Worm (Caenorhabditis elegans): ENCODE results near the gene F22E5.11.
"Not testable (repeated sequence)": the region's sequence is repeated elsewhere in the genome, so short reads cannot be mapped to it uniquely, and the experiment has no call there.

F22E5.11 gene

DNA sequence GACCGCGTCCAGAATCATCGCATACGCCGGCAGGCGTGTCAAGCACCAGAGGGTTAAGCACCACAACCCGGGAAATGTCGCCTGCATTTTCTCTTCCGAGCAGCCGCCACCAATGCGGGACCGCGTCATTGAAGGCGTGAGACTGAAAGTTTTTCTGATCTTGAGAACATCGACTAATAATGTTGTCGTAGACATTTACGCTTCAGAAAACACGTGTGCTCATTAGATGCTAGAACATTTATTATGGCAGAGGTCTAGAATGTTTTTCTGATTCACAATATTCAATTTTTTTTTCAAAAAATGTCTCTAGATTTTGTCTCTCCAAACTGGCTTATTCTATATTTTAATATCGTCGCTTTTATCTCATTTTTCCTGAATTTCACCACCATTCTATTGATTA, 12.2 kb upstream of the F22E5.11 start, which contains the start of gene sri-47:
Gene sri-47, plus strand, starts transcription at position 301 of the 400 bp plus-strand sequence.
- TF ChIP-seq K02D7.2 (tag; optimal IDR thresholded peaks at IDR 0.05) = no peak
- no peak for TF ChIP-seq ceh-19 (GFP tag; optimal IDR thresholded peaks at IDR 0.05)
- TF ChIP-seq ceh-45 (GFP tag; IDR thresholded peaks at IDR 0.05) = no peak
- TF ChIP-seq tbx-2 (tag; optimal IDR thresholded peaks at IDR 0.05) = no peak
- TF ChIP-seq pha-2 (tag; optimal IDR thresholded peaks at IDR 0.05) = no peak
- no peak for TF ChIP-seq gmeb-2 (tag; optimal IDR thresholded peaks at IDR 0.05)
- no peak for TF ChIP-seq hlh-8 (tag; optimal IDR thresholded peaks at IDR 0.05)
- TF ChIP-seq npax-4 (tag; optimal IDR thresholded peaks at IDR 0.05) = no peak
- no peak for TF ChIP-seq hlh-6 (tag; optimal IDR thresholded peaks at IDR 0.05)
- no peak for TF ChIP-seq che-1 (tag; optimal IDR thresholded peaks at IDR 0.05)
- no peak for TF ChIP-seq C38D4.7 (GFP tag; optimal IDR thresholded peaks at IDR 0.05)

DNA sequence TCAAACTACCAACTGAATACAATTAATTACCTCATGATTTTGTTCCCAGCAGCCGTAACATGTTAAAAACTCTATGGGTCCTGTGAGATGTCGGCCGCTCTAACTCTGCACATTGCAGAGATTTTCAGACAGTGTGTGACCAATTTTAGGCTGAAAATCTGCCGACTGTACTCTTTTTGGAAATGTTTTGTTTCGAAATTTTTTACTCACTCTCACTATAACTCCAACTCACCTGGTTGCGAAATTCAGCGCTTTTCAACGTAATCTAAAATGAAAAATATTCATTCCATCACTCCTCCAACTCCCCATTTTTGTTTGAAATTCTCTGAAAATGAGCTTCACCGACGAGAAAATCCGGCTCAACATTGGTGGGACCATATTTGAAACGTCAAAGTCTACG, 5.1 kb upstream of the F22E5.11 start, which contains the start of the genes F22E5.13 and F22E5.6:
Gene F22E5.13, minus strand, starts transcription at position 101 of the 400 bp plus-strand sequence.
Gene F22E5.6, plus strand, starts transcription at position 297 of the 400 bp plus-strand sequence.
- TF ChIP-seq pax-1 (tag; optimal IDR thresholded peaks at IDR 0.05) (no peak), ceh-9 (tag; optimal IDR thresholded peaks at IDR 0.05) (no peak), elt-2 (tag; optimal IDR thresholded peaks at IDR 0.05) (no peak), fax-1 (tag; optimal IDR thresholded peaks at IDR 0.05) (no peak), ceh-22 (tag; optimal IDR thresholded peaks at IDR 0.05) (no peak), ceh-6 (GFP tag; optimal IDR thresholded peaks at IDR 0.05) (no peak), C38D4.7 (GFP tag; optimal IDR thresholded peaks at IDR 0.05) (no peak), hlh-30 (tag; optimal IDR thresholded peaks at IDR 0.05; ENCODE audit: insufficient read depth) (no peak), lim-6 (tag; optimal IDR thresholded peaks at IDR 0.05) (no peak), elt-4 (tag; optimal IDR thresholded peaks at IDR 0.05) (no peak), pros-1 (tag; optimal IDR thresholded peaks at IDR 0.05) (no peak), tbx-2 (tag; optimal IDR thresholded peaks at IDR 0.05) (no peak), eyg-1 (tag; optimal IDR thresholded peaks at IDR 0.05) (no peak), ztf-16 (tag; optimal IDR thresholded peaks at IDR 0.05) (no peak), tbx-7 (tag; optimal IDR thresholded peaks at IDR 0.05) (no peak), ceh-24 (tag; optimal IDR thresholded peaks at IDR 0.05) (no peak), unc-55 (GFP tag; optimal IDR thresholded peaks at IDR 0.05) (no peak)

DNA sequence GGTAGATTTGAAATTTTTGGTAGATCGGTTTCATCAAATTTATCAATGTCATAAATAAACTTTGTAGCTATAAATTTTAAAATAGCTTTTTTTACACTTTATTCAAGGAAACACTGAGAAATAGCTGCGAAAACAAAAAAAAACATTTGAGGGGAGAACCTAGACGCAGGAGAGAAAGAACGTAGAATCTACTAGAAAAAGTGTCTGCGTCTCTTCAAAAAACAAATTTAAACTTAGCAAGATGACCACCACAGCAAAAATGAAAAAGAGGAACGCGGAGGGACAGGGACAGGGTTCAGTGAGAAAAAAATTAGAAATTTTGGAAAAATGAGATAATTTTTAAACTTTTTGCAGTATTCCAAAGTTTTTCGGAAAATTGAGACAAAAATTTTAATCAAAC, 4.6 kb upstream of the F22E5.11 start:
- no peak for TF ChIP-seq nfya-1 (tag; optimal IDR thresholded peaks at IDR 0.05)

- not testable (repeated sequence) for TF ChIP-seq hlh-30 (tag; optimal IDR thresholded peaks at IDR 0.05; ENCODE audit: insufficient read depth); hlh-13 (GFP tag; optimal IDR thresholded peaks at IDR 0.05); npax-4 (tag; optimal IDR thresholded peaks at IDR 0.05)
Measured at ce11 chrII:2646756-2647155, 2.4 kb upstream of the F22E5.11 start, which contains the start of gene F22E5.12. Gene F22E5.12 (minus strand): TSS chrII:2646856.

DNA sequence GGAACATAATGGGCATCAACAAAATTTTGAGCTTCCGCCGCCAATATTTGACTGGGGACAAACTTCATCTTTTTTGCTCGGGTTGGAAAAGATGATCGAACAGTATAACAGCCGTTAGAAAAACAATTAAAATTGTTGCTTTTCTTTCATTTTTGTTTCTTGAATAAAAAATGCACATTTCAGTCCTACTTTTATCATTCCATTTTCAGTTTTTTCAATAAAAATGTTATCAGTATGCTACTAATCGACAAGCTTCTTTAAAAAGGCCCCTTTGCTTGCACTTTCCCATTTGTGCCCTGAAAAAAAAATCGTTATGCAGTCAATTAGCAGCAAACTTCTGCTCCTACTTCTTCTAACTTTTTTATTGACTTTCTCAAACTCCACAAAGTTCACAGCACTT, 2.6 kb downstream of the F22E5.11 start, which contains the start of gene F22E5.7:
Gene F22E5.7, plus strand, starts transcription at position 301 of the 400 bp plus-strand sequence.
- no peak for TF ChIP-seq ceh-34 (tag; optimal IDR thresholded peaks at IDR 0.05)
- TF ChIP-seq hlh-6 (tag; optimal IDR thresholded peaks at IDR 0.05) = no peak
- no peak for TF ChIP-seq C38D4.7 (GFP tag; optimal IDR thresholded peaks at IDR 0.05)
- no peak for TF ChIP-seq sox-2 (GFP tag; IDR thresholded peaks at IDR 0.05)
- no peak for TF ChIP-seq ceh-18 (tag; optimal IDR thresholded peaks at IDR 0.05)
- TF ChIP-seq syd-9 (tag; optimal IDR thresholded peaks at IDR 0.05) = no peak
- TF ChIP-seq pqm-1 (tag; optimal IDR thresholded peaks at IDR 0.05) = no peak
- no peak for TF ChIP-seq rnt-1 (tag; optimal IDR thresholded peaks at IDR 0.05)
- TF ChIP-seq sdc-2 (tag; optimal IDR thresholded peaks at IDR 0.05) = no peak
- TF ChIP-seq madf-2 (tag; optimal IDR thresholded peaks at IDR 0.05) = no peak
- TF ChIP-seq che-1 (tag; optimal IDR thresholded peaks at IDR 0.05) = no peak
- no peak for TF ChIP-seq ahr-1 (tag; optimal IDR thresholded peaks at IDR 0.05)
- TF ChIP-seq pat-9 (tag; optimal IDR thresholded peaks at IDR 0.05) = no peak
- no peak for TF ChIP-seq elt-2 (tag; optimal IDR thresholded peaks at IDR 0.05)
- TF ChIP-seq tbx-2 (tag; optimal IDR thresholded peaks at IDR 0.05) = no peak
- no peak for TF ChIP-seq ceh-22 (tag; optimal IDR thresholded peaks at IDR 0.05)
- TF ChIP-seq C08G9.2 (tag; optimal IDR thresholded peaks at IDR 0.05) = no peak
- TF ChIP-seq ref-2 (tag; optimal IDR thresholded peaks at IDR 0.05) = no peak
- TF ChIP-seq lim-6 (tag; optimal IDR thresholded peaks at IDR 0.05) = no peak
- TF ChIP-seq tbx-7 (tag; optimal IDR thresholded peaks at IDR 0.05) = no peak
